Fruit fly (Drosophila melanogaster) whole organism, embryonic: ENCODE data around the gene Gem2.

Experiments
- Atf-2 ChIP-seq: fragments of 200-800 bp; sonication (Bioruptor generic); optimal IDR thresholded peaks from 2 replicates; lab custom pipeline; 2016; ENCODE audit warnings: missing biosample characterization, missing genetic modification characterization
- B-H1 ChIP-seq: fragments of 200-800 bp; sonication (Bioruptor generic); IDR thresholded peaks from 3 replicates; pipeline ENCODE4 v1.3.6; 2022; ENCODE audit warnings: missing biosample characterization, missing genetic modification characterization
- CG10959 ChIP-seq: fragments of 200-800 bp; sonication (Bioruptor generic); IDR thresholded peaks from 2 replicates; pipeline ENCODE4 v1.3.6; 2022; ENCODE audit warnings: missing biosample characterization, missing genetic modification characterization
- CG11696 ChIP-seq: fragments of 200-800 bp; sonication (Bioruptor generic); IDR thresholded peaks from 2 replicates; pipeline ENCODE4 v1.3.6; 2022; ENCODE audit warnings: missing biosample characterization, missing genetic modification characterization
- CG14860 ChIP-seq: fragments of 200-800 bp; sonication (Bioruptor generic); IDR thresholded peaks from 3 replicates; pipeline ENCODE4 v1.3.6; 2022; ENCODE audit warnings: missing biosample characterization, missing genetic modification characterization; ENCODE audit not compliant: partially characterized antibody
- CG15601 ChIP-seq: fragments of 200-800 bp; sonication (Bioruptor generic); optimal IDR thresholded peaks from 3 replicates; lab custom pipeline; 2019; ENCODE audit warnings: missing biosample characterization, mild to moderate bottlenecking, missing genetic modification characterization, moderate library complexity
- CG30020 ChIP-seq: fragments of 200-800 bp; optimal IDR thresholded peaks from 2 replicates; lab custom pipeline; 2019; ENCODE audit warnings: missing biosample characterization, mild to moderate bottlenecking, missing genetic modification characterization, moderate library complexity
- CG31224 ChIP-seq: fragments of 200-800 bp; sonication (Bioruptor generic); IDR thresholded peaks from 2 replicates; pipeline ENCODE4 v1.3.6; 2022; ENCODE audit warnings: missing biosample characterization, missing genetic modification characterization
- CG31441 ChIP-seq: fragments of 200-800 bp; sonication (Bioruptor generic); IDR thresholded peaks from 2 replicates; pipeline ENCODE4 v1.3.6; 2022; ENCODE audit warnings: missing biosample characterization, missing genetic modification characterization
- CG32767 ChIP-seq: fragments of 200-800 bp; sonication (Bioruptor generic); IDR thresholded peaks from 2 replicates; pipeline ENCODE4 v1.3.6; 2022; ENCODE audit warnings: missing biosample characterization, missing genetic modification characterization
- CG4730 ChIP-seq: fragments of 200-800 bp; sonication (Bioruptor generic); IDR thresholded peaks from 2 replicates; pipeline ENCODE4 v1.3.6; 2022; ENCODE audit warnings: missing biosample characterization, missing genetic modification characterization
- CG7357 ChIP-seq: fragments of 200-800 bp; sonication (Bioruptor generic); IDR thresholded peaks from 3 replicates; pipeline ENCODE4 v1.3.6; 2022; ENCODE audit warnings: missing biosample characterization, missing genetic modification characterization
- CG7987 ChIP-seq: fragments of 200-800 bp; sonication (Bioruptor generic); optimal IDR thresholded peaks from 2 replicates; lab custom pipeline; 2018; ENCODE audit warnings: missing biosample characterization, mild to moderate bottlenecking, missing genetic modification characterization, moderate library complexity
- CG9817 ChIP-seq: fragments of 200-800 bp; sonication (Bioruptor generic); optimal IDR thresholded peaks from 2 replicates; lab custom pipeline; 2018; ENCODE audit warnings: missing biosample characterization, mild to moderate bottlenecking, missing genetic modification characterization, moderate library complexity
- CTCF ChIP-seq: fragments of 200-800 bp; sonication (Bioruptor generic); optimal IDR thresholded peaks from 2 replicates; lab custom pipeline; 2017; ENCODE audit warnings: missing biosample characterization, mild to moderate bottlenecking, missing genetic modification characterization, moderate library complexity
- Dip2 ChIP-seq: fragments of 200-800 bp; sonication (Bioruptor generic); IDR thresholded peaks from 2 replicates; pipeline ENCODE4 v1.3.6; 2022; ENCODE audit warnings: missing biosample characterization, missing genetic modification characterization
- Drgx ChIP-seq: fragments of 200-800 bp; sonication (Bioruptor generic); IDR thresholded peaks from 2 replicates; pipeline ENCODE4 v1.3.6; 2022; ENCODE audit warnings: missing biosample characterization, missing genetic modification characterization
- E2f2 ChIP-seq: fragments of 200-800 bp; sonication (Bioruptor generic); IDR thresholded peaks from 2 replicates; pipeline ENCODE4 v1.3.6; 2022; ENCODE audit warnings: missing biosample characterization, missing genetic modification characterization
- ERR ChIP-seq: fragments of 200-800 bp; sonication (Bioruptor generic); optimal IDR thresholded peaks from 2 replicates; lab custom pipeline; 2016; ENCODE audit warnings: missing biosample characterization, missing genetic modification characterization
- Ets97D ChIP-seq: fragments of 200-800 bp; sonication (Bioruptor generic); optimal IDR thresholded peaks from 3 replicates; lab custom pipeline; 2016; ENCODE audit warnings: missing biosample characterization, missing genetic modification characterization
- Hr3 ChIP-seq: fragments of 200-800 bp; sonication (Bioruptor generic); optimal IDR thresholded peaks from 3 replicates; lab custom pipeline; 2016; ENCODE audit warnings: missing biosample characterization, missing genetic modification characterization
- Hsf ChIP-seq: fragments of 200-800 bp; sonication (Bioruptor generic); optimal IDR thresholded peaks from 3 replicates; lab custom pipeline; 2016; ENCODE audit warnings: missing biosample characterization, missing genetic modification characterization
- Lhr ChIP-seq: fragments of 200-800 bp; sonication (Bioruptor generic); optimal IDR thresholded peaks from 3 replicates; lab custom pipeline; 2017; ENCODE audit warnings: mild to moderate bottlenecking, missing biosample characterization, missing genetic modification reagents, missing genetic modification characterization
- MBD-R2 ChIP-seq: fragments of 200-800 bp; sonication (Bioruptor generic); IDR thresholded peaks from 2 replicates; pipeline ENCODE4 v1.3.6; 2022; ENCODE audit warnings: missing biosample characterization, missing genetic modification characterization
- Max ChIP-seq: fragments of 200-800 bp; sonication (Bioruptor generic); optimal IDR thresholded peaks from 2 replicates; lab custom pipeline; 2016; ENCODE audit warnings: missing biosample characterization, mild to moderate bottlenecking, missing genetic modification characterization
- Med ChIP-seq: fragments of 200-800 bp; sonication (Bioruptor generic); peaks from one replicate; lab custom pipeline; 2016; ENCODE audit warnings: missing biosample characterization, missing genetic modification characterization, mild to moderate bottlenecking, inconsistent platforms, moderate library complexity
- Meics ChIP-seq: fragments of 200-800 bp; sonication (Bioruptor generic); optimal IDR thresholded peaks from 2 replicates; lab custom pipeline; 2017; ENCODE audit warnings: missing biosample characterization, mild to moderate bottlenecking, missing genetic modification characterization
- Oaz ChIP-seq: fragments of 200-800 bp; sonication (Bioruptor generic); IDR thresholded peaks from 2 replicates; pipeline ENCODE4 v1.3.6; 2022; ENCODE audit warnings: missing biosample characterization, missing genetic modification characterization
- aop ChIP-seq: fragments of 200-800 bp; sonication (Bioruptor generic); IDR thresholded peaks from 2 replicates; pipeline ENCODE4 v1.3.6; 2022; ENCODE audit warnings: missing biosample characterization, missing genetic modification characterization
- bab2 ChIP-seq: fragments of 200-800 bp; sonication (Bioruptor generic); optimal IDR thresholded peaks from 2 replicates; lab custom pipeline; 2016; ENCODE audit warnings: missing biosample characterization, missing genetic modification characterization
- bbx ChIP-seq: fragments of 200-800 bp; sonication (Bioruptor generic); IDR thresholded peaks from 2 replicates; pipeline ENCODE4 v1.3.6; 2022; ENCODE audit warnings: missing biosample characterization, missing genetic modification characterization; ENCODE audit not compliant: partially characterized antibody
- bigmax ChIP-seq: fragments of 200-800 bp; sonication (Bioruptor generic); optimal IDR thresholded peaks from 2 replicates; lab custom pipeline; 2018; ENCODE audit warnings: missing biosample characterization, mild to moderate bottlenecking, missing genetic modification characterization
- cas ChIP-seq: fragments of 200-800 bp; sonication (Bioruptor generic); IDR thresholded peaks from 2 replicates; pipeline ENCODE4 v1.3.6; 2022; ENCODE audit warnings: missing biosample characterization, missing genetic modification characterization
- chinmo ChIP-seq: fragments of 200-800 bp; sonication (Bioruptor generic); IDR thresholded peaks from 4 replicates; pipeline ENCODE4 v1.3.6; 2022; ENCODE audit warnings: missing biosample characterization, missing genetic modification characterization; ENCODE audit not compliant: partially characterized antibody
- kni ChIP-seq: fragments of 200-800 bp; sonication (Bioruptor generic); optimal IDR thresholded peaks from 3 replicates; lab custom pipeline; 2017; ENCODE audit warnings: mild to moderate bottlenecking, missing biosample characterization, missing genetic modification reagents, missing genetic modification characterization
- maf-S ChIP-seq: fragments of 200-800 bp; sonication (Bioruptor generic); optimal IDR thresholded peaks from 2 replicates; lab custom pipeline; 2016; ENCODE audit warnings: missing biosample characterization, missing genetic modification characterization
- nau ChIP-seq: fragments of 200-800 bp; sonication (Bioruptor generic); optimal IDR thresholded peaks from 3 replicates; lab custom pipeline; 2017; ENCODE audit warnings: missing biosample characterization, mild to moderate bottlenecking, missing genetic modification characterization, missing genetic modification reagents
- nerfin-1 ChIP-seq: fragments of 200-800 bp; sonication (Bioruptor generic); optimal IDR thresholded peaks from 3 replicates; lab custom pipeline; 2019; ENCODE audit warnings: missing biosample characterization, mild to moderate bottlenecking, missing genetic modification characterization, moderate library complexity
- oc ChIP-seq: fragments of 200-800 bp; sonication (Bioruptor generic); optimal IDR thresholded peaks from 2 replicates; lab custom pipeline; 2018; ENCODE audit warnings: missing biosample characterization, mild to moderate bottlenecking, missing genetic modification characterization, moderate library complexity
- otp ChIP-seq: fragments of 200-800 bp; sonication (Bioruptor generic); IDR thresholded peaks from 3 replicates; pipeline ENCODE4, ENCODE4 v1.3.6; 2022; ENCODE audit warnings: missing biosample characterization, missing genetic modification characterization
- pita ChIP-seq: fragments of 200-800 bp; sonication (Bioruptor generic); optimal IDR thresholded peaks from 2 replicates; lab custom pipeline; 2017; ENCODE audit warnings: missing biosample characterization, mild to moderate bottlenecking, missing genetic modification characterization
- run ChIP-seq: fragments of 200-800 bp; sonication (Bioruptor generic); optimal IDR thresholded peaks from 3 replicates; lab custom pipeline; 2018; ENCODE audit warnings: missing biosample characterization, mild to moderate bottlenecking, missing genetic modification characterization
- sc ChIP-seq, 3 experiments: fragments of >200 bp in 2 of 3; fragments of 200-800 bp in 1 of 3; sonication (Bioruptor generic) in 1 of 3; optimal IDR thresholded peaks; 2 replicates in 2 of 3; 3 replicates in 1 of 3; lab custom pipeline; 2017; ENCODE audit warnings: mild to moderate bottlenecking in 1 of 3, missing biosample characterization in 1 of 3, missing genetic modification characterization in 1 of 3, missing genetic modification reagents in 1 of 3
- sens-2 ChIP-seq: fragments of 200-800 bp; sonication (Bioruptor generic); IDR thresholded peaks from 2 replicates; pipeline ENCODE4 v1.3.6; 2022; ENCODE audit warnings: missing biosample characterization, missing genetic modification characterization
- shn ChIP-seq: fragments of 200-800 bp; sonication (Bioruptor generic); optimal IDR thresholded peaks from 3 replicates; lab custom pipeline; 2016; ENCODE audit warnings: missing biosample characterization, missing genetic modification characterization
- sr ChIP-seq: fragments of 200-800 bp; sonication (Bioruptor generic); IDR thresholded peaks from 3 replicates; pipeline ENCODE4 v1.3.6; 2022; ENCODE audit warnings: missing biosample characterization, missing genetic modification characterization
- stwl ChIP-seq: fragments of 200-800 bp; sonication (Bioruptor generic); optimal IDR thresholded peaks from 3 replicates; lab custom pipeline; 2018; ENCODE audit warnings: missing biosample characterization, mild to moderate bottlenecking, missing genetic modification characterization, moderate library complexity
- toy ChIP-seq: fragments of 200-800 bp; sonication (Bioruptor generic); IDR thresholded peaks from 2 replicates; pipeline ENCODE4 v1.3.6; 2022; ENCODE audit warnings: missing biosample characterization, missing genetic modification characterization
- vnd ChIP-seq: fragments of 200-800 bp; sonication (Bioruptor generic); IDR thresholded peaks from 3 replicates; pipeline ENCODE4 v1.3.6; 2022; ENCODE audit warnings: missing biosample characterization, missing genetic modification characterization; ENCODE audit not compliant: partially characterized antibody
- vvl ChIP-seq: fragments of 200-800 bp; sonication (Bioruptor generic); IDR thresholded peaks from 2 replicates; pipeline ENCODE4 v1.3.6; 2022; ENCODE audit warnings: missing biosample characterization, missing genetic modification characterization

Gem2 gene

DNA sequence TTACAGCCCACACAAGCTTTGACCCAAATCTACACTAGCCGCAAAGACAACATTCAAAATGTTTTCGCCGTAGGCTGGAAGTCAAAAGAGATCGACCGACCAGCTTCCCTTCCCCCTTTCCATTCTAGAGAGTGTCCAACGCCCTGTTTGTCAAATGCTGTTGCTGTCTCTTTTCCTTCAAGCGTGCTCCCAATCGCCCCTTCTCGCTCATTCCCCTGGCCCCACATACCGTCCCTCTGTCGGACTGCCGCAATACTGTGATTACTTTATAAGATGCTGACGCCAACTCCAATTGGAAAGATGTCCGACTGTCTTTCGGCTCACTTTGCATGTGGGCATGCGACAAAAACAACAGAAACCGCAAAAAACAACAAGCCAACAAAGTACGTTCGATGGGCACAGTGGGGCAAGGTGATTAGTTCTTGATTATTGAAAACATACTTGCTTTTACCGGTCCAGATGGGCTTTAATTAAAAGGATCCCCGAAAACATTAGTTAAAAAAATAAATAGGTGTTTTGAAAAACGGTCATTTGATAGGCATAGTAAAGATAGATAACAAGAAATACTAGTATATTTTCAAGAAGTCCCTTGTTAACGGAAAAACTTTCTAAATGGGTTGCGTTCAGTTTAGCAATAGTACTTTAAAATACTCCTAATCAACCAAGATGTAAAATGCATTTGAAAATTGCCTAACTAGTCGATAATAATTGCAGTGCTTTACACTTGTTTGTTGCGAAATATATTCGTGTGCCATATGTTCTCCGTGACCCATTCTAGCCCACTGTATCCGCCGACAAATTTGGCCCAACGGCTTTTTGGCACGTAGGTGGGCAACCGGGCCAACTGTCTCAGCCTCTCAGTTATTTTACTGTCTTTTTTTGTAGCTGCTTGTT lies 20.1 kb downstream of the Gem2 start (continued):
- TF ChIP-seq CG11696 (GFP tag; lab: Robert Waterston, UW), result 0 out of 2 replicates have a peak, but pooled peaks have one; percentile 9
- TF ChIP-seq CG31441 (GFP tag; lab: Robert Waterston, UW), result 0 out of 2 replicates have a peak, but pooled peaks have one; percentile 35
- TF ChIP-seq CG32767 (GFP tag; lab: Robert Waterston, UW), result no peak
- peak; percentile 58 for TF ChIP-seq Meics
- no peak for TF ChIP-seq Hr3 (GFP tag; lab: Kevin White, UChicago)
- no peak for TF ChIP-seq Oaz (GFP tag; lab: Robert Waterston, UW)
- TF ChIP-seq E2f2 (GFP tag; lab: Robert Waterston, UW), result 0 out of 2 replicates have a peak, but pooled peaks have one; percentile 9
- TF ChIP-seq CG7987 (GFP tag; lab: Kevin White, UChicago), result no peak
- no peak for TF ChIP-seq CG15601
- no peak for TF ChIP-seq CG7357 (GFP tag; lab: Robert Waterston, UW)
- TF ChIP-seq B-H1 (GFP tag; lab: Robert Waterston, UW), result no peak
- no peak for TF ChIP-seq CG31224 (GFP tag; lab: Robert Waterston, UW)
- no peak for TF ChIP-seq bigmax
- no peak for TF ChIP-seq CTCF (GFP tag; lab: Kevin White, UChicago)
- no peak for TF ChIP-seq Max
- TF ChIP-seq bab2, result no peak
- TF ChIP-seq Hsf (GFP tag; lab: Kevin White, UChicago), result peak; percentile 42
- no peak for TF ChIP-seq CG14860 (GFP tag; lab: Robert Waterston, UW)
- TF ChIP-seq MBD-R2 (GFP tag; lab: Robert Waterston, UW), result no peak
- no peak for TF ChIP-seq toy (GFP tag; lab: Robert Waterston, UW)
- no peak for TF ChIP-seq CG30020 (tag; lab: Kevin White, UChicago)
- no peak for TF ChIP-seq sens-2 (GFP tag; lab: Robert Waterston, UW)
- no peak for TF ChIP-seq nau (GFP tag; lab: Kevin White, UChicago)
- TF ChIP-seq cas, result no peak
- peak; percentile 8 for TF ChIP-seq oc
- TF ChIP-seq Drgx (GFP tag; lab: Robert Waterston, UW), result peak; percentile 37; the same call in 1 of the 2 replicates
- no peak for TF ChIP-seq ERR (GFP tag; lab: Kevin White, UChicago)
- TF ChIP-seq sc (optimal IDR thresholded peaks at IDR 0.05; lab: Kevin White, UChicago), result no peak
- no peak for TF ChIP-seq sc (GFP tag; optimal IDR thresholded peaks at IDR 0.05; lab: Kevin White, UChicago)
- peak; percentile 27 for TF ChIP-seq shn (GFP tag; lab: Kevin White, UChicago)
- no peak for TF ChIP-seq CG4730 (GFP tag; lab: Robert Waterston, UW)
- no peak for TF ChIP-seq Lhr (GFP tag; lab: Kevin White, UChicago)
- no peak for TF ChIP-seq run (tag; lab: Kevin White, UChicago)
- no peak for TF ChIP-seq CG10959 (GFP tag; lab: Robert Waterston, UW)
- no peak for TF ChIP-seq otp (GFP tag; lab: Robert Waterston, UW)
- no peak for TF ChIP-seq maf-S
- no peak for TF ChIP-seq Ets97D (GFP tag; lab: Kevin White, UChicago)
- no peak for TF ChIP-seq nerfin-1 (tag; lab: Kevin White, UChicago)

DNA sequence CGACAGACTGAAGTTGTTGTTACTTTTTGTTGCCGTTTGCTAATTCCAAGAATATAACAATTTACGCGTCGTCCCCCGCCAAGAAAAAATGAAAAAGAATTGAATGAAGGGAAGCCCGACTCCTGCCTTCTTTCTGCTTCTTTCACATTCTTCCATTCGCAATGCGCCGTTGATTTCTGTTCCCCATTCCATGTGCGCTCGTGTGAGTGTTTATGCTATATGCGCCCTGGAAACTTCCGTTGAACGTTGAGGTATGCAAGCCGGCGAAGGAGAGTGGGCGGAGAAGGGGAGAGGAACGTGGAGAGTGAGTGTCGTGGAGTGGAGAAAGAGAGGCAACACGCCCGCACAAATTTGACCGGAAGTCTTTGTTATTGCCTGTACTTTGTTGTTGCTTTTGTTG lies 21.1 kb downstream of the Gem2 start:
- TF ChIP-seq kni, result peak; percentile 21
- TF ChIP-seq aop (GFP tag; lab: Robert Waterston, UW), result peak; percentile 88
- TF ChIP-seq bbx (GFP tag; lab: Robert Waterston, UW), result no peak
- TF ChIP-seq vnd (GFP tag; lab: Robert Waterston, UW), result no peak
- no peak for TF ChIP-seq pita (GFP tag; lab: Kevin White, UChicago)
- peak; percentile 30 for TF ChIP-seq nerfin-1 (tag; lab: Kevin White, UChicago)
- TF ChIP-seq Atf-2 (GFP tag; lab: Kevin White, UChicago), result no peak
- 0 out of 2 replicates have a peak, but pooled peaks have one; percentile 14 for TF ChIP-seq vvl
- peak; percentile 72; the same call in 2 of the 3 replicates for TF ChIP-seq sr
- 0 out of 4 replicates have a peak, but pooled peaks have one; percentile 55 for TF ChIP-seq chinmo (GFP tag; lab: Robert Waterston, UW)
- no peak for TF ChIP-seq Dip2 (GFP tag; lab: Robert Waterston, UW)
- TF ChIP-seq stwl, result no peak
- TF ChIP-seq Med (GFP tag; lab: Kevin White, UChicago), result peak; percentile 36
- no peak for TF ChIP-seq CG9817 (tag; lab: Kevin White, UChicago)
- TF ChIP-seq maf-S, result no peak
